Fruit fly (Drosophila melanogaster): Measurements from ENCODE around the gene ush.

The ush gene

DNA sequence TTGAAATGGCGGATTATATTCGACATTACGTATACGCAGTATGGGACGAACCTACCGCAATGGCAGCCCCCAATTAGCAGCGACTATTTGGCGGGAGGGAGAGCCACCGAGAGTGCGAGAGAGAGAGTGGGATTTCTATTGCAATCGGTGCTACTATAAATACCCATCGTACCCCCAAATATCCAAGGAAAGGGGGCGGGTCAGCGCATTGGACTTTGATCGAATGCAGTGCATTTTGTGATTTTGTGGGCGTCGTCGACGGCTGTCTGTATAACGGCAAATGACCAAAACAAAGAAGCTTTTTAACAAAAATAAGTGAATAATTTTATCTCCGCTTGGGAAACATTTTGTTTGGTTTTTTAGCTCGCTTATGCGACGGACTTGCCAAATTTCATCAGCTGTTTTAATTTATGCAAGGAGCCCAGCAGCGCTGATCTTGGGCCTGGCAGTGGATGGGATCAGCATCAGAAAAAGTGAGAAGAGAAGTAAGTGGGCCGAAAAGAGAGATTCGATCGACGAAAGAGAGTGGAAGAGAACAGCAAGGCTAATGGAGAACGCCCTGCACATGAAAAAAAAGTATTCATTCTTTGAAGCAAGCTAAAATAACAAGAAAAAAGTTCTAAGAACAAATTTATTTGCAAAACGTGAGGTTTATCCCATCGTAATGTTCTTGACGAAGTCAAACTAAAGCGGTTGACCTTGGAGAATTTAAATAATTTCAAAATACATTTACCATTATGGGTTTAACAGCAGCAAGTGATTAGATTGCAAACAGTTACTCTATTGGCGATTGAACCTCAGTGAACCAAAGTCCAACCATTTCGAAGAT, 11.9 kb downstream of the ush start (continued):
- TF ChIP-seq CG8765 (GFP tag; IDR thresholded peaks at IDR 0.05) (no peak), CG6683 (GFP tag; optimal IDR thresholded peaks at IDR 0.05) (no peak), CG14965 (GFP tag; optimal IDR thresholded peaks at IDR 0.05; ENCODE audit: borderline replicate concordance) (no peak), Side (GFP tag; optimal IDR thresholded peaks at IDR 0.05) (no peak), CoRest (tag; optimal IDR thresholded peaks at IDR 0.05) (peak; percentile 62), az2 (GFP tag; optimal IDR thresholded peaks at IDR 0.05) (peak; percentile 27), Med (GFP tag) (peak; percentile 80), pan (optimal IDR thresholded peaks at IDR 0.05) (no peak), pan (GFP tag; optimal IDR thresholded peaks at IDR 0.05 in 1 of 2, IDR thresholded peaks at IDR 0.05 in 1 of 2) (no peak), CG4854 (GFP tag; optimal IDR thresholded peaks at IDR 0.05) (no peak), pum (GFP tag; optimal IDR thresholded peaks at IDR 0.05) (no peak), Deaf1 (tag; optimal IDR thresholded peaks at IDR 0.05) (no peak), kah (GFP tag; optimal IDR thresholded peaks at IDR 0.05) (no peak), CG9609 (GFP tag; optimal IDR thresholded peaks at IDR 0.05) (peak; percentile 34), CG3281 (GFP tag; optimal IDR thresholded peaks at IDR 0.05) (peak; percentile 25), Xbp1 (GFP tag; optimal IDR thresholded peaks at IDR 0.05) (peak; percentile 23), CG13296 (GFP tag; optimal IDR thresholded peaks at IDR 0.05) (peak; percentile 42), Mad (GFP tag; optimal IDR thresholded peaks at IDR 0.05) (no peak), chif (GFP tag; optimal IDR thresholded peaks at IDR 0.05) (no peak), D (optimal IDR thresholded peaks at IDR 0.05) (no peak), D (GFP tag; optimal IDR thresholded peaks at IDR 0.05) (no peak), CG6689 (GFP tag; IDR thresholded peaks at IDR 0.05) (0 out of 2 replicates have a peak, but pooled peaks have one; percentile 6), CG3726 (GFP tag; IDR thresholded peaks at IDR 0.05) (0 out of 3 replicates have a peak, but pooled peaks have one; percentile 12), Sry-δ (GFP tag; optimal IDR thresholded peaks at IDR 0.05) (peak; percentile 2), CG18599 (GFP tag; optimal IDR thresholded peaks at IDR 0.05) (peak; percentile 38), CG5245 (GFP tag; optimal IDR thresholded peaks at IDR 0.05) (no peak), lab (GFP tag; optimal IDR thresholded peaks at IDR 0.05) (peak; percentile 48), CG17361 (GFP tag; IDR thresholded peaks at IDR 0.05) (peak; percentile 46; the same call in 1 of the 3 replicates), CG11695 (GFP tag; IDR thresholded peaks at IDR 0.05) (peak; percentile 32; the same call in 1 of the 3 replicates), chn (GFP tag; optimal IDR thresholded peaks at IDR 0.05) (peak; percentile 4), Meics (GFP tag; optimal IDR thresholded peaks at IDR 0.05) (peak; percentile 22), NC2β (GFP tag; optimal IDR thresholded peaks at IDR 0.05) (peak; percentile 58), Xrp1 (GFP tag; IDR thresholded peaks at IDR 0.05) (no peak), slbo (GFP tag; IDR thresholded peaks at IDR 0.05) (0 out of 2 replicates have a peak, but pooled peaks have one; percentile 15), ind (GFP tag; optimal IDR thresholded peaks at IDR 0.05) (peak; percentile 7), HLH54F (GFP tag; optimal IDR thresholded peaks at IDR 0.05) (peak; percentile 23), CG1832 (GFP tag; optimal IDR thresholded peaks at IDR 0.05) (no peak), CG18262 (tag; optimal IDR thresholded peaks at IDR 0.05) (peak; percentile 47), ash1 (GFP tag; optimal IDR thresholded peaks at IDR 0.05) (no peak), CG16863 (GFP tag; optimal IDR thresholded peaks at IDR 0.05) (peak; percentile 43), H15 (GFP tag; IDR thresholded peaks at IDR 0.05) (no peak), Lhr (GFP tag; optimal IDR thresholded peaks at IDR 0.05) (no peak), croc (GFP tag; conservative IDR thresholded peaks at IDR 0.05) (no peak), her (GFP tag; optimal IDR thresholded peaks at IDR 0.05) (peak; percentile 12), row (GFP tag; IDR thresholded peaks at IDR 0.05) (peak; percentile 57), CG3847 (GFP tag; IDR thresholded peaks at IDR 0.05) (0 out of 2 replicates have a peak, but pooled peaks have one; percentile 27), org-1 (GFP tag; optimal IDR thresholded peaks at IDR 0.05) (no peak), Blimp-1 (GFP tag; optimal IDR thresholded peaks at IDR 0.05) (peak; percentile 32), dmrt99B (tag; optimal IDR thresholded peaks at IDR 0.05) (peak; percentile 45), Rx (GFP tag; IDR thresholded peaks at IDR 0.05) (no peak)

Data from whole organism, embryonic.